Fruit fly (Drosophila melanogaster): Measurements from ENCODE around the gene CG33177.
A peak's percentile ranks its signal among the peaks of the same experiment; 100 is the strongest.

CG33177 gene

dm6 chrX:15076038-15076575 lies 5.1 kb upstream of the CG33177 start, which contains the start of gene Lsd-2 (continued):
- TF ChIP-seq CG1602 (GFP tag; optimal IDR thresholded peaks at IDR 0.05): no peak
- no peak for TF ChIP-seq CG17829 (tag; optimal IDR thresholded peaks at IDR 0.05)
- no peak for TF ChIP-seq CG10959 (GFP tag; IDR thresholded peaks at IDR 0.05)
- peak; percentile 32 for TF ChIP-seq CG9727 (GFP tag; optimal IDR thresholded peaks at IDR 0.05)
- 0 out of 2 replicates have a peak, but pooled peaks have one; percentile 46 for TF ChIP-seq Awh (GFP tag; IDR thresholded peaks at IDR 0.05)
- no peak for TF ChIP-seq Bdp1 (GFP tag; optimal IDR thresholded peaks at IDR 0.05)
- no peak for TF ChIP-seq Ets97D (GFP tag; optimal IDR thresholded peaks at IDR 0.05)
- no peak for TF ChIP-seq CG3838 (GFP tag; optimal IDR thresholded peaks at IDR 0.05)
- TF ChIP-seq Trl (optimal IDR thresholded peaks at IDR 0.05): no peak
- peak; percentile 30 for TF ChIP-seq Trl (GFP tag; optimal IDR thresholded peaks at IDR 0.05)
- TF ChIP-seq MTF-1 (GFP tag; optimal IDR thresholded peaks at IDR 0.05; ENCODE audit: borderline replicate concordance): peak; percentile 41
- no peak for TF ChIP-seq gsb-n (tag; optimal IDR thresholded peaks at IDR 0.05)
- peak; percentile 10 for TF ChIP-seq CG7556 (GFP tag; optimal IDR thresholded peaks at IDR 0.05)
- peak; percentile 46; the same call in 1 of the 3 replicates for TF ChIP-seq CG6791 (GFP tag; IDR thresholded peaks at IDR 0.05; ENCODE audit: partially characterized antibody)
- 0 out of 3 replicates have a peak, but pooled peaks have one; percentile 29 for TF ChIP-seq ken (GFP tag; IDR thresholded peaks at IDR 0.05)
- peak; percentile 49 for TF ChIP-seq her (GFP tag; optimal IDR thresholded peaks at IDR 0.05)
- TF ChIP-seq CG30403 (GFP tag; optimal IDR thresholded peaks at IDR 0.05): peak; percentile 46
- peak; percentile 94 for TF ChIP-seq CG11504 (tag; optimal IDR thresholded peaks at IDR 0.05)
- TF ChIP-seq lov (optimal IDR thresholded peaks at IDR 0.05): no peak
- no peak for TF ChIP-seq lov (GFP tag; IDR thresholded peaks at IDR 0.05)
- TF ChIP-seq h (optimal IDR thresholded peaks at IDR 0.05): no peak
- TF ChIP-seq CHES-1-like (GFP tag; optimal IDR thresholded peaks at IDR 0.05): no peak
- no peak for TF ChIP-seq CG4282 (GFP tag; optimal IDR thresholded peaks at IDR 0.05)
- no peak for TF ChIP-seq ATbp (GFP tag; optimal IDR thresholded peaks at IDR 0.05)
- no peak for TF ChIP-seq usp (GFP tag; optimal IDR thresholded peaks at IDR 0.05)
- peak; percentile 38 for TF ChIP-seq CG3281 (GFP tag; optimal IDR thresholded peaks at IDR 0.05)
- TF ChIP-seq chinmo (GFP tag; IDR thresholded peaks at IDR 0.05; ENCODE audit: partially characterized antibody): peak; percentile 60; the same call in 1 of the 4 replicates
- TF ChIP-seq H15 (GFP tag; IDR thresholded peaks at IDR 0.05): no peak
- TF ChIP-seq CG12769 (tag; optimal IDR thresholded peaks at IDR 0.05): peak; percentile 74
- no peak for TF ChIP-seq CG7987 (GFP tag; optimal IDR thresholded peaks at IDR 0.05)
- peak; percentile 9 for TF ChIP-seq repo (GFP tag; optimal IDR thresholded peaks at IDR 0.05)
- peak; percentile 0 for TF ChIP-seq NfI (GFP tag; optimal IDR thresholded peaks at IDR 0.05)
- TF ChIP-seq CG11093 (GFP tag; IDR thresholded peaks at IDR 0.05): no peak
- no peak for TF ChIP-seq CG2202 (tag; optimal IDR thresholded peaks at IDR 0.05)
- TF ChIP-seq Med (GFP tag): peak; percentile 86
- no peak for TF ChIP-seq nerfin-2 (GFP tag; IDR thresholded peaks at IDR 0.05; ENCODE audit: partially characterized antibody)
- no peak for TF ChIP-seq CG16815 (GFP tag; optimal IDR thresholded peaks at IDR 0.05)
- TF ChIP-seq CG15479 (GFP tag; optimal IDR thresholded peaks at IDR 0.05): no peak
- no peak for TF ChIP-seq CG13296 (GFP tag; optimal IDR thresholded peaks at IDR 0.05)
- no peak for TF ChIP-seq CG7963 (GFP tag; IDR thresholded peaks at IDR 0.05; ENCODE audit: partially characterized antibody)
- no peak for TF ChIP-seq CG16863 (GFP tag; optimal IDR thresholded peaks at IDR 0.05)
- peak; percentile 15 for TF ChIP-seq shn (GFP tag; optimal IDR thresholded peaks at IDR 0.05)
- TF ChIP-seq Hmx (GFP tag; optimal IDR thresholded peaks at IDR 0.05): no peak
- TF ChIP-seq tin (GFP tag; optimal IDR thresholded peaks at IDR 0.05): no peak
- no peak for TF ChIP-seq jumu (GFP tag; optimal IDR thresholded peaks at IDR 0.05)
- TF ChIP-seq HmgD (GFP tag; optimal IDR thresholded peaks at IDR 0.05): peak; percentile 44
- TF ChIP-seq CG11085 (GFP tag; IDR thresholded peaks at IDR 0.05): no peak
- no peak for TF ChIP-seq Mes4 (GFP tag; optimal IDR thresholded peaks at IDR 0.05)
- no peak for TF ChIP-seq CTCF (GFP tag; optimal IDR thresholded peaks at IDR 0.05)
- no peak for TF ChIP-seq HLH4C (GFP tag; IDR thresholded peaks at IDR 0.05; ENCODE audit: partially characterized antibody)
- no peak for TF ChIP-seq CG12104 (GFP tag; optimal IDR thresholded peaks at IDR 0.05)
- 0 out of 3 replicates have a peak, but pooled peaks have one; percentile 47 for TF ChIP-seq CG34422 (GFP tag; IDR thresholded peaks at IDR 0.05)

Data from whole organism, embryonic.